Fruit fly (Drosophila melanogaster): ENCODE measurements around the gene CG5860.

Gene CG5860

dm6 chr3R:17400675-17401118 lies 8.7 kb upstream of the CG5860 start (continued):
- TF ChIP-seq Bteb2 (GFP tag; optimal IDR thresholded peaks at IDR 0.05) (no peak), peb (GFP tag; IDR thresholded peaks at IDR 0.05) (no peak), fd96Cb (tag; optimal IDR thresholded peaks at IDR 0.05) (peak; percentile 63), CG7357 (GFP tag; IDR thresholded peaks at IDR 0.05) (no peak), CG11093 (GFP tag; IDR thresholded peaks at IDR 0.05) (no peak), CG10959 (GFP tag; IDR thresholded peaks at IDR 0.05) (no peak), NC2α (GFP tag; optimal IDR thresholded peaks at IDR 0.05) (no peak), CG11696 (GFP tag; IDR thresholded peaks at IDR 0.05) (no peak), CG10654 (GFP tag; optimal IDR thresholded peaks at IDR 0.05) (peak; percentile 48), CG1233 (GFP tag; optimal IDR thresholded peaks at IDR 0.05) (peak; percentile 59), maf-S (GFP tag; optimal IDR thresholded peaks at IDR 0.05) (no peak), CG8478 (optimal IDR thresholded peaks at IDR 0.05) (no peak), CG6765 (GFP tag; optimal IDR thresholded peaks at IDR 0.05) (no peak), cas (GFP tag; IDR thresholded peaks at IDR 0.05) (no peak), lab (GFP tag; optimal IDR thresholded peaks at IDR 0.05) (peak; percentile 60), chif (GFP tag; optimal IDR thresholded peaks at IDR 0.05) (peak in 1 of 2 experiments; percentile 49), ttk (GFP tag; IDR thresholded peaks at IDR 0.05) (peak; percentile 16; the same call in 1 of the 2 replicates), ash1 (GFP tag; optimal IDR thresholded peaks at IDR 0.05) (no peak), bowl (GFP tag; IDR thresholded peaks at IDR 0.05) (no peak), MTF-1 (GFP tag; optimal IDR thresholded peaks at IDR 0.05; ENCODE audit: borderline replicate concordance) (no peak), CG7372 (GFP tag; IDR thresholded peaks at IDR 0.05) (no peak; the same call in 1 of the 2 replicates), Doc2 (GFP tag; IDR thresholded peaks at IDR 0.05) (no peak), ranshi (GFP tag; IDR thresholded peaks at IDR 0.05) (0 out of 2 replicates have a peak, but pooled peaks have one; percentile 16), grn (GFP tag; optimal IDR thresholded peaks at IDR 0.05) (no peak), pan (optimal IDR thresholded peaks at IDR 0.05) (no peak), pan (GFP tag; optimal IDR thresholded peaks at IDR 0.05 in 1 of 2, IDR thresholded peaks at IDR 0.05 in 1 of 2) (peak in 1 of 2 experiments; percentile 63), odd (GFP tag; optimal IDR thresholded peaks at IDR 0.05) (no peak), CG17328 (GFP tag; IDR thresholded peaks at IDR 0.05) (no peak), CG6272 (GFP tag; IDR thresholded peaks at IDR 0.05) (no peak), eve (GFP tag; optimal IDR thresholded peaks at IDR 0.05) (peak in 1 of 2 experiments; percentile 61), Poxn (GFP tag; IDR thresholded peaks at IDR 0.05) (no peak), Sry-δ (GFP tag; optimal IDR thresholded peaks at IDR 0.05) (no peak), CG4282 (GFP tag; optimal IDR thresholded peaks at IDR 0.05) (no peak), croc (GFP tag; conservative IDR thresholded peaks at IDR 0.05) (0 out of 3 replicates have a peak, but pooled peaks have one; percentile 24), Hey (tag; optimal IDR thresholded peaks at IDR 0.05) (no peak), CG10979 (tag; optimal IDR thresholded peaks at IDR 0.05) (peak; percentile 74), bcd (GFP tag; optimal IDR thresholded peaks at IDR 0.05) (peak; percentile 45), CG30431 (GFP tag; optimal IDR thresholded peaks at IDR 0.05) (no peak), CG18619 (GFP tag; optimal IDR thresholded peaks at IDR 0.05) (no peak), NFAT (GFP tag; IDR thresholded peaks at IDR 0.05) (no peak), HLH4C (GFP tag; IDR thresholded peaks at IDR 0.05; ENCODE audit: partially characterized antibody) (no peak), zen (tag; optimal IDR thresholded peaks at IDR 0.05) (peak; percentile 51), ssp (GFP tag; IDR thresholded peaks at IDR 0.05) (no peak), Lim3 (GFP tag; IDR thresholded peaks at IDR 0.05) (no peak), Nf-YC (tag; optimal IDR thresholded peaks at IDR 0.05) (no peak), run (tag; optimal IDR thresholded peaks at IDR 0.05) (no peak), tin (GFP tag; optimal IDR thresholded peaks at IDR 0.05) (peak; percentile 57), CG10565 (GFP tag; optimal IDR thresholded peaks at IDR 0.05) (no peak), toy (GFP tag; IDR thresholded peaks at IDR 0.05) (no peak), inv (GFP tag; IDR thresholded peaks at IDR 0.05; ENCODE audit: partially characterized antibody) (no peak), Med (GFP tag) (peak; percentile 85), twi (tag; optimal IDR thresholded peaks at IDR 0.05) (peak; percentile 79), CG2116 (GFP tag; optimal IDR thresholded peaks at IDR 0.05) (no peak)

Data from whole organism, embryonic.